Fruit fly (Drosophila melanogaster): ENCODE data around the gene Eip75B.

DNA sequence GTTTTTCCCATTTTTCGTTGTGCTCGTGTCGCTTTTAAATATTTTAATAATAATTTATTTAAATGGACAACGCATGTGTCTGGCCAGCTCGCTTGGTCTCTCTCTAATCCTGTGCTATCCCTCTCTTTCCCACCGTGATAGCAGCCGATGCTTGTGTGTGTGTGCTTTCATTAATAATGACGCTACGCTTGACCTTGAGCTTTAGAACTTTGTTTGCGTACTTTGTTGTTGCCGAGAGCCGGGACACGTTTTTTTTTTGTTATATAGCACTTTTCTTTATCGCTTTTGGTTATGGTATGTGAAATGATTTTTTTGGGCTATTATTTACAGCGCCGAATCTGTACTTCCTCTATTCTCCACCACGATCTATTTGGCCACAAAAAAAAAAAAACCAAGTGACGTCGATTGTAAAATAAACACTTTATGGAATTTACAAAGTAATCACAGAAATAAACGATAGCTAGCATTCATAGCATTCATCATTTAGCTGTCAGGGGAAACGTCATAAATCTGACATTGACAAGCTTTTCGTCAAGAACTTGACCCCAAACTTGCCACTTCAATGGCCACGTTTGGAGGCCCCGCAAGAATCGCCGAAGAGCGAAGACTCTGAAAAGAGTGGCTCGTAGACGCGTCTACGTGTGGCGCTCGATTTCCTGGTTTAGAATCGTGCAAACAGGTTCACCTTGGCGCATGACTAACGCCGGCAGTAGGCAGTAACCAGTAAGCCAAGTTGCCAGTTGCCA lies 106.1 kb downstream of the Eip75B start:
- TF ChIP-seq kay (GFP tag; ENCODE audit: borderline replicate concordance) (peak; percentile 38), CG12768 (GFP tag; optimal IDR thresholded peaks at IDR 0.05) (no peak), CG1620 (GFP tag; optimal IDR thresholded peaks at IDR 0.05) (no peak), CG7101 (tag; optimal IDR thresholded peaks at IDR 0.05) (no peak)

Measured in whole organism, adult.